Worm (Caenorhabditis elegans): ENCODE results near the gene F14H12.7.

DNA sequence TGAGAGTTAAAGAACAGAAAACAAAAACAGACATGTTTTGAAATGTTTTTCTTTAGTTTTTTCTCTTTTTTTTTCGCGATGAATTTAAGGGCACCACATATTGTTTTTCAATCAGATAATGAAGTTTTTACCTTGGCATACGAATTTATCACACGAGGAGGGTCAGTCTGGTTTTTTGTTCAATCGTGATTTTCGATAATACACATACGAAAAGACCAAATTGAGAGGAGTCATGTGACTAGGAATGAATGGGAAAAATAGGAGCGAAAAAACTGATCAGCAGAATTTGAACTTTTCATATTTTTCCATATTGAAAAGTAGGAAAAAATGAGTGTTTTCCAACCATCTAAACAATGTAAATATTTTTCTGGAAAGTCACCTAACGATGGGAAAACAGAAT lies 24.1 kb upstream of the F14H12.7 start:
- TF ChIP-seq sox-4 (tag; optimal IDR thresholded peaks at IDR 0.05) (no peak), nhr-84 (tag; optimal IDR thresholded peaks at IDR 0.05) (no peak), mep-1 (tag; optimal IDR thresholded peaks at IDR 0.05) (peak; percentile 21)
